Fruit fly (Drosophila melanogaster): Measurements from ENCODE around the gene CG15880.

dm6 chr2L:865851-866250 is 48.1 kb upstream of the CG15880 start:
- TF ChIP-seq CG8478 (optimal IDR thresholded peaks at IDR 0.05), result no peak
- no peak for TF ChIP-seq psq (optimal IDR thresholded peaks at IDR 0.05)
- no peak for TF ChIP-seq EcR (GFP tag; optimal IDR thresholded peaks at IDR 0.05)
- no peak for TF ChIP-seq pan (optimal IDR thresholded peaks at IDR 0.05)
- TF ChIP-seq Dll (optimal IDR thresholded peaks at IDR 0.05), result no peak

All from whole organism.